Worm (Caenorhabditis elegans): ENCODE results near the gene F25E5.2.

The F25E5.2 gene

DNA sequence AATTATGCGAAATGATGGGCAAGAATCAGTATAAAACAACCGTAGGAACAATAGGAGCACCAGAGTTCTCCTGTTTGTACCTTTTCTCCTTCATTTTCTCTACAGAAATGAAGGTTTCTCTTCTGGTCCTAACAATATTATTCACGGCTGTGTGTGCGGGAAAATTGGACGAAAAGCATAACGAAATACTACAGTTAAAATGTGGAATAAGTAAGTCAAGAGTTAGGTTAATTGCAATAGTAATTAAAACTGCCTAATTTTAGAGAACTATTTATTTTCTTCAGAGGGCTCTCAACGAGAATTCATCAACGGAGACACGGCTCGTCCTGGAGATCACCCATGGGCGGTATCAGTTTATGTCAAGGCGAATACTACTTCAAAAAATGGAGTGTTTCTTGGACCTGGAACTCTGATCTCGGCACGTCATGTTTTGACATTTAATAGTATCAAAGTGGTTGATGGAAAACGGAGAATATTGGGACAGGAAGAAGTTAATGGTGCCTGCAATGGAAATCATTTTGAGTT, 5.7 kb upstream of the F25E5.2 start, which contains the start of gene try-12:
Gene try-12, plus strand, starts transcription at position 51 of the 525 bp plus-strand sequence.
- no peak for TF ChIP-seq egl-27 (tag; optimal IDR thresholded peaks at IDR 0.05)
- TF ChIP-seq sem-4 (tag; optimal IDR thresholded peaks at IDR 0.05), result no peak
- TF ChIP-seq nhr-129 (tag; optimal IDR thresholded peaks at IDR 0.05), result no peak
- TF ChIP-seq lin-13 (GFP tag; optimal IDR thresholded peaks at IDR 0.05), result no peak
- no peak for TF ChIP-seq zag-1 (tag; optimal IDR thresholded peaks at IDR 0.05)
- no peak for TF ChIP-seq nhr-77 (tag; optimal IDR thresholded peaks at IDR 0.05)
- TF ChIP-seq lsy-2 (tag; optimal IDR thresholded peaks at IDR 0.05), result no peak
- no peak for TF ChIP-seq unc-39 (tag; optimal IDR thresholded peaks at IDR 0.05)
- TF ChIP-seq sma-3 (GFP tag; optimal IDR thresholded peaks at IDR 0.05), result no peak

DNA sequence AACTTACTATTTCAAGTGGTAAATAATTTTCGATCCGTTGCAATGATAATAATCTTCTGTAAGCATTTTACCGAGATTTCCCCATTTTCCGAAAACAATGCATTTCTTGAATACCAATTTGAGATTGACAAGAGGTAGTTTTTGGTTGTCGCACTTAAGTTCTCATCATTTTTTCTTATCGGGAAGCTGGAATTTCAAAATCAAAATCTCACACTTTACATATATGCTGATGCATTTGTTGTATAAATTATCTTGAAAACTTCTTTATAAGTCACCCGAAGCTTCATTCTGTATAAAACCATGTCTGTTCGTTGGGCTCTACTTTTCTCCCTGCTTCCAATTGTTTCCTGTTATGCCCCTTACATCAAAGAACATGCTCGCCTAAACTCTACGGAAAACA, 3.7 kb upstream of the F25E5.2 start, which contains the start of gene try-11:
Gene try-11, plus strand, starts transcription at position 301 of the 400 bp plus-strand sequence.
- TF ChIP-seq nhr-23 (tag; optimal IDR thresholded peaks at IDR 0.05) (no peak), Y55F3AM.14 (GFP tag; optimal IDR thresholded peaks at IDR 0.05) (no peak), nhr-21 (tag; optimal IDR thresholded peaks at IDR 0.05) (no peak), lsy-2 (tag; optimal IDR thresholded peaks at IDR 0.05) (no peak), sem-4 (tag; optimal IDR thresholded peaks at IDR 0.05) (no peak), ama-1 (optimal IDR thresholded peaks at IDR 0.05) (no peak), elt-3 (tag; optimal IDR thresholded peaks at IDR 0.05) (no peak), nhr-237 (tag; optimal IDR thresholded peaks at IDR 0.05) (no peak), ztf-1 (GFP tag; conservative IDR thresholded peaks at IDR 0.05) (no peak), alr-1 (tag; optimal IDR thresholded peaks at IDR 0.05) (no peak), mab-5 (tag; optimal IDR thresholded peaks at IDR 0.05) (no peak), mdl-1 (tag; optimal IDR thresholded peaks at IDR 0.05) (no peak), lin-11 (tag; optimal IDR thresholded peaks at IDR 0.05) (no peak), sma-9 (GFP tag; optimal IDR thresholded peaks at IDR 0.05) (no peak), sma-9 (tag; optimal IDR thresholded peaks at IDR 0.05) (no peak), mbf-1 (tag; optimal IDR thresholded peaks at IDR 0.05) (no peak), blmp-1 (tag; optimal IDR thresholded peaks at IDR 0.05; ENCODE audit: insufficient read depth) (no peak), egl-27 (tag; optimal IDR thresholded peaks at IDR 0.05) (no peak)

DNA sequence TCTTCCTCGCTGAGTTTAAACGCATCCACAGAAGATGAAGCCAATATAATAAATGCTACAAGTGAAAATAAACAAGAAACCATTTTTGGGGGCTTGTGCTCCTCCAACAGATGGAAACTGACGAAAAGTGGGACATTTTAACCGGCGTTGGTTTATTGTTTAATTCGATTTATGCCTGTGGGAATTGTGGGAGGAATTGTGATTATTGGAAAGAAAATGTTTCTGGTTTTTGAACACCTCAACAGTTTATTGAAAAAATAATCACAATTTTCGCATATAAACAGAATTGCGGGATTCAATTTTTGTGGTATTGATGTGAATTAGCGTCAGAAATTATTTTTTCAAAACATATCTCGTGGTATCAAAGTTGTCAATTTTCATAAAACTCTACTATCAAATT, 872 bp upstream of the F25E5.2 start, which contains the start of gene try-8:
Gene try-8, minus strand, starts transcription at position 101 of the 400 bp plus-strand sequence.
- TF ChIP-seq ZK546.5 (tag; optimal IDR thresholded peaks at IDR 0.05) (no peak), lin-13 (GFP tag; optimal IDR thresholded peaks at IDR 0.05) (no peak), Y55F3AM.14 (GFP tag; optimal IDR thresholded peaks at IDR 0.05) (no peak), lin-39 (tag; optimal IDR thresholded peaks at IDR 0.05) (no peak), sma-9 (GFP tag; optimal IDR thresholded peaks at IDR 0.05) (no peak), sma-9 (tag; optimal IDR thresholded peaks at IDR 0.05) (no peak)

DNA sequence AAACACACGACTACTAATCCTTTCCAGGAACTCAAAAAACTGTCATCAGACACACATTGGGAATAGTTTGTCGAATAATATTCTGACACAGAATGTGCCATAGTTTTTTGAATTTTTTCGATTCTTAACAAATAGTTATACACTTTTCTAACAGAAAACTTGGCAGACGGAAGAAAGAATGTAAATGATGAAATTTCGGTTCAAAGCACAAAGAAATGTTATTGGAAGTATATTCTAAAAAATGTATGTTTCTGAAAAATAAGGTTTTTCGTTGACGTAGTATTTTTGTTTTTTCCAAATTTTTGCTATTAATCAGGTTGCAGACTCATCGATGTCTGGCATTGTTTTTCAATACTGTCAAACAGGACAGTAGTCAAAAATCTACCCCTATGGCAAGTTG, 5.8 kb downstream of the F25E5.2 start, which contains the start of gene srh-92:
Gene srh-92, minus strand, starts transcription at position 101 of the 400 bp plus-strand sequence.
- TF ChIP-seq snpc-4 (tag; optimal IDR thresholded peaks at IDR 0.05), result no peak
- no peak for TF ChIP-seq alr-1 (tag; optimal IDR thresholded peaks at IDR 0.05)
- TF ChIP-seq F13H6.1 (tag; optimal IDR thresholded peaks at IDR 0.05), result no peak
- no peak for TF ChIP-seq lin-11 (tag; optimal IDR thresholded peaks at IDR 0.05)
- TF ChIP-seq zag-1 (tag; optimal IDR thresholded peaks at IDR 0.05), result no peak
- no peak for TF ChIP-seq ztf-4 (tag; optimal IDR thresholded peaks at IDR 0.05)
- no peak for TF ChIP-seq fos-1 (tag; optimal IDR thresholded peaks at IDR 0.05)
- no peak for TF ChIP-seq elt-1 (tag; optimal IDR thresholded peaks at IDR 0.05)
- no peak for TF ChIP-seq unc-39 (tag; optimal IDR thresholded peaks at IDR 0.05)
- no peak for TF ChIP-seq nhr-6 (tag; optimal IDR thresholded peaks at IDR 0.05)
- TF ChIP-seq lin-13 (GFP tag; optimal IDR thresholded peaks at IDR 0.05), result no peak

DNA sequence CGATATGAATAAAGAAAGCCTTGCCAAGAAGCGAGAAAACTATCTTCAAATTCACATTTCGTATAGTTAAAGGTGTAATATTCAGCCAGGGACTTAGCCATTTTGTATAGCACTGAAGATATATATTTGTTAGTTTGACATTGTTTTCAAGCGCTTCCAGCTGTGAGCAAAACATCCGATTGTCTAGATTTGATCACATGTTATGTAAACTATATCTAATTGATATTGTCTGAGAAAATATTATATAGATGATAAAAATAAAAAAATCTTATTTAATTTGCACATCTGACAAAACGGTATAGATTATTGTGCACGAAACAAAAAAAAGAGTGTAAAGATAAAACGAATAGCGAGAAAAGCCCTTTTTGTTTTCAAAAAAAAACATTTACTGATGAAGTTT, 9.6 kb downstream of the F25E5.2 start, which contains the start of gene srh-89:
Gene srh-89, minus strand, starts transcription at position 101 of the 400 bp plus-strand sequence.
- no peak for TF ChIP-seq nhr-23 (tag; optimal IDR thresholded peaks at IDR 0.05)
- no peak for TF ChIP-seq skn-1 (tag; optimal IDR thresholded peaks at IDR 0.05)
- TF ChIP-seq ztf-1 (GFP tag; conservative IDR thresholded peaks at IDR 0.05), result no peak
- no peak for TF ChIP-seq fos-1 (tag; optimal IDR thresholded peaks at IDR 0.05)
- TF ChIP-seq ztf-11 (tag; optimal IDR thresholded peaks at IDR 0.05), result no peak
- no peak for TF ChIP-seq nhr-6 (tag; optimal IDR thresholded peaks at IDR 0.05)
- no peak for TF ChIP-seq ztf-4 (tag; optimal IDR thresholded peaks at IDR 0.05)
- no peak for TF ChIP-seq aly-2 (tag; optimal IDR thresholded peaks at IDR 0.05)
- TF ChIP-seq elt-1 (tag; optimal IDR thresholded peaks at IDR 0.05), result no peak
- no peak for TF ChIP-seq C34F6.9 (tag; optimal IDR thresholded peaks at IDR 0.05)

Data from whole organism, L2 larva.